Fruit fly (Drosophila melanogaster) whole organism, wandering third instar larva: Measurements from ENCODE around the gene CG10959.

ENCODE experiments used
- Hr78 ChIP-seq: fragments of >200 bp; optimal IDR thresholded peaks from 2 replicates; lab custom pipeline; 2017; ENCODE audit warnings: missing biosample characterization, missing genetic modification characterization
- Jra ChIP-seq: sonication (Bioruptor generic); optimal IDR thresholded peaks from 2 replicates; lab custom pipeline; 2016; ENCODE audit warnings: missing biosample characterization, missing genetic modification characterization
- OdsH ChIP-seq: fragments of 200-800 bp; sonication (Bioruptor generic); optimal IDR thresholded peaks from 2 replicates; lab custom pipeline; 2016; ENCODE audit warnings: missing biosample characterization, mild to moderate bottlenecking, missing genetic modification characterization
- Sp1 ChIP-seq: fragments of 200-800 bp; sonication (Bioruptor generic); optimal IDR thresholded peaks from 3 replicates; lab custom pipeline; 2019; ENCODE audit warnings: missing biosample characterization, mild to moderate bottlenecking, missing genetic modification characterization, moderate library complexity

DNA sequence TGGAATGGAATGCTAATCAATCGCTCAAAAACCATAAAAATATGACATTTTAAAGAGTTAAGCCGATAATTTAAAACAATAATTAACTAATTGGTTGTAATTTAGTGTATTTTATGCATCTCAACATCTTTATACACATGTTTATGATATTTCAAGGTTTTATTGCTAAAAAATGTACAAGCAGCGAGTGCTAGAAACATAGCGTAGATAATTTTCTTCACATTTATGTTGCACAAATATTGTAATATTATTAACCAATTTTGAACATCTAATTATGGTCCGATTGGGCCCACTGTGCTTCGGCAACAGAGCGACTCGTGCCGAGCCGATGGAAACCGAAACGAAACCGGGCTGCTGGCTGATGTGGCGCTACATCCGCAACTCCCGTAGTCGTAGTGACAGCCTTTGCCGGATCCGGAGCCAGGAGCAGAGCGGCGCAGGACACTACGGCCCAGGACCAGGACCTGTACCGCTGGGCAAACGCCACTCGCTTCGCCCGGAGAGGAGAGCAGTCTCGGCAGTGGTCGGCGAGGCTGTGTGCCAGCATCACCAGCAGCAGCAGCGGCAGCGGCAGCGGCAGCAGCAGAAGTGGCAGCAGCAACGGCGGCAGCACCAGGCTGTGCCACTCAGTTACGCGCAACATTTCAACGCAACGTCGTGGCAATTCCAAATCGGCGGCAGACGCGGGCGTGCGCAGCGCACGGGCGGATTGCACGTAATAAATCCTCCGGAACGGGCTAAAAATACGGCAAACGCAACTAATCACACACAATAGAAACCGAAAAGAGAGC lies 29.8 kb downstream of the CG10959 start, which contains the start of gene sdt:
- TF ChIP-seq Jra (GFP tag; lab: Kevin White, UChicago) (no peak), OdsH (GFP tag; lab: Kevin White, UChicago) (no peak), Hr78 (GFP tag; lab: Kevin White, UChicago) (no peak), Sp1 (GFP tag; lab: Kevin White, UChicago) (no peak)
